Fruit fly (Drosophila melanogaster) whole organism: Measurements from ENCODE around the gene CG44362.
A peak's percentile ranks its signal among the peaks of the same experiment; 100 is the strongest.

ENCODE experiments used
- CG8478 ChIP-seq: fragments of >200 bp; optimal IDR thresholded peaks from 2 replicates; lab custom pipeline; 2018; ENCODE audit warnings: inconsistent platforms
- Dll ChIP-seq: fragments of >200 bp; optimal IDR thresholded peaks from 2 replicates; lab custom pipeline; 2017
- EcR ChIP-seq, 2 experiments: fragments of >200 bp; optimal IDR thresholded peaks; 2 replicates each; lab custom pipeline; 2017; ENCODE audit warnings: missing biosample characterization in 2 of 2, missing genetic modification characterization in 2 of 2, missing genetic modification reagents in 2 of 2
- pan ChIP-seq: fragments of >200 bp; optimal IDR thresholded peaks from 2 replicates; lab custom pipeline; 2017
- psq ChIP-seq: fragments of >200 bp; optimal IDR thresholded peaks from 2 replicates; lab custom pipeline; 2017
- usp ChIP-seq: fragments of >200 bp; optimal IDR thresholded peaks from 2 replicates; lab custom pipeline; 2017; ENCODE audit warnings: missing biosample characterization, missing genetic modification characterization, mixed read lengths

CG44362 gene

dm6 chr3L:11433151-11433550 lies 35.8 kb downstream of the CG44362 start:
- TF ChIP-seq psq (no peak), Dll (lab: Kevin White, UChicago) (no peak), EcR (GFP tag; optimal IDR thresholded peaks at IDR 0.05; lab: Kevin White, UChicago) (no peak), CG8478 (lab: Kevin White, UChicago) (no peak), usp (GFP tag; lab: Kevin White, UChicago) (no peak), pan (lab: Kevin White, UChicago) (no peak)

- no peak for TF ChIP-seq pan (lab: Kevin White, UChicago)
- no peak for TF ChIP-seq usp (GFP tag; lab: Kevin White, UChicago)
- no peak for TF ChIP-seq EcR (GFP tag; optimal IDR thresholded peaks at IDR 0.05; lab: Kevin White, UChicago)
- no peak for TF ChIP-seq psq
- TF ChIP-seq Dll (lab: Kevin White, UChicago) = no peak
- no peak for TF ChIP-seq CG8478 (lab: Kevin White, UChicago)
Measured at dm6 chr3L:11434112-11434511, 36.8 kb downstream of the CG44362 start.

dm6 chr3L:11435376-11435775 lies 38.0 kb downstream of the CG44362 start, which contains the start of gene CG6149:
Gene CG6149, minus strand, starts transcription at chr3L:11435476.
- TF ChIP-seq pan (lab: Kevin White, UChicago) (no peak), Dll (lab: Kevin White, UChicago) (no peak), usp (GFP tag; lab: Kevin White, UChicago) (no peak), psq (no peak), CG8478 (lab: Kevin White, UChicago) (no peak), EcR (GFP tag; optimal IDR thresholded peaks at IDR 0.05; lab: Kevin White, UChicago) (no peak)

dm6 chr3L:11439570-11439969 lies 42.2 kb downstream of the CG44362 start:
- TF ChIP-seq CG8478 (lab: Kevin White, UChicago) (no peak), usp (GFP tag; lab: Kevin White, UChicago) (no peak), EcR (GFP tag; optimal IDR thresholded peaks at IDR 0.05; lab: Kevin White, UChicago) (no peak), pan (lab: Kevin White, UChicago) (no peak), psq (no peak), Dll (lab: Kevin White, UChicago) (no peak)

- no peak for TF ChIP-seq usp (GFP tag; lab: Kevin White, UChicago)
- TF ChIP-seq CG8478 (lab: Kevin White, UChicago) = no peak
- TF ChIP-seq Dll (lab: Kevin White, UChicago) = no peak
- TF ChIP-seq EcR (GFP tag; optimal IDR thresholded peaks at IDR 0.05; lab: Kevin White, UChicago) = no peak
- TF ChIP-seq psq = no peak
- TF ChIP-seq pan (lab: Kevin White, UChicago) = no peak
Measured at dm6 chr3L:11440258-11440657, 42.9 kb downstream of the CG44362 start.

dm6 chr3L:11440769-11441168 lies 43.4 kb downstream of the CG44362 start:
- no peak for TF ChIP-seq pan (lab: Kevin White, UChicago)
- TF ChIP-seq psq = no peak
- no peak for TF ChIP-seq CG8478 (lab: Kevin White, UChicago)
- TF ChIP-seq usp (GFP tag; lab: Kevin White, UChicago) = no peak
- TF ChIP-seq EcR (GFP tag; optimal IDR thresholded peaks at IDR 0.05; lab: Kevin White, UChicago) = no peak
- TF ChIP-seq Dll (lab: Kevin White, UChicago) = no peak

dm6 chr3L:11441889-11442782 lies 44.8 kb downstream of the CG44362 start:
- TF ChIP-seq usp (GFP tag; lab: Kevin White, UChicago) (no peak), pan (lab: Kevin White, UChicago) (no peak), psq (no peak), EcR (GFP tag; optimal IDR thresholded peaks at IDR 0.05; lab: Kevin White, UChicago) (no peak), CG8478 (lab: Kevin White, UChicago) (no peak), Dll (lab: Kevin White, UChicago) (no peak)

dm6 chr3L:11443474-11444080 lies 46.2 kb downstream of the CG44362 start:
- no peak for TF ChIP-seq Dll (lab: Kevin White, UChicago)
- no peak for TF ChIP-seq EcR (GFP tag; optimal IDR thresholded peaks at IDR 0.05; lab: Kevin White, UChicago)
- TF ChIP-seq pan (lab: Kevin White, UChicago) = no peak
- TF ChIP-seq usp (GFP tag; lab: Kevin White, UChicago) = no peak

dm6 chr3L:11444169-11444568 lies 46.8 kb downstream of the CG44362 start:
- TF ChIP-seq usp (GFP tag; lab: Kevin White, UChicago) (no peak), CG8478 (lab: Kevin White, UChicago) (no peak), psq (no peak), Dll (lab: Kevin White, UChicago) (no peak), EcR (GFP tag; optimal IDR thresholded peaks at IDR 0.05; lab: Kevin White, UChicago) (no peak), pan (lab: Kevin White, UChicago) (no peak)

- TF ChIP-seq CG8478 (lab: Kevin White, UChicago) (no peak), pan (lab: Kevin White, UChicago) (no peak), Dll (lab: Kevin White, UChicago) (no peak), psq (no peak), usp (GFP tag; lab: Kevin White, UChicago) (no peak), EcR (GFP tag; optimal IDR thresholded peaks at IDR 0.05; lab: Kevin White, UChicago) (no peak)
Measured at dm6 chr3L:11444861-11445260, 47.5 kb downstream of the CG44362 start, which contains the start of gene CG7557. Gene CG7557, plus strand, starts transcription at chr3L:11445161.

- TF ChIP-seq EcR (GFP tag; optimal IDR thresholded peaks at IDR 0.05; lab: Kevin White, UChicago) = peak in 1 of 2 experiments; percentile 90
- no peak for TF ChIP-seq Dll (lab: Kevin White, UChicago)
Measured at dm6 chr3L:11447022-11447728, 49.8 kb downstream of the CG44362 start.
